Fruit fly (Drosophila melanogaster) whole organism, wandering third instar larva: ENCODE measurements around the gene LManIV.

Experiments
- dl ChIP-seq, 2 experiments: fragments of 175-275, 200-275 bp in 1 of 2; fragments of 200-275 bp in 1 of 2; sonication (Bioruptor generic); optimal IDR thresholded peaks; lab custom pipeline; 2018; ENCODE audit warnings: mild to moderate bottlenecking in 2 of 2, missing biosample characterization in 2 of 2, missing genetic modification characterization in 2 of 2, moderate library complexity in 2 of 2; ENCODE audit not compliant: partially characterized antibody in 2 of 2, insufficient read depth in 1 of 2
- tai ChIP-seq: sonication (Bioruptor generic); optimal IDR thresholded peaks from 2 replicates; lab custom pipeline; 2016; ENCODE audit warnings: missing biosample characterization, missing genetic modification characterization
- usp ChIP-seq: fragments of >200 bp; optimal IDR thresholded peaks from 2 replicates; lab custom pipeline; 2017; ENCODE audit warnings: missing biosample characterization, missing genetic modification characterization

dm6 chr2L:8804128-8804527 lies 32.0 kb upstream of the LManIV start:
- no peak for TF ChIP-seq tai (GFP tag; lab: Kevin White, UChicago)
- TF ChIP-seq usp (GFP tag; lab: Kevin White, UChicago), result no peak
- no peak for TF ChIP-seq dl (GFP tag; optimal IDR thresholded peaks at IDR 0.05; lab: Kevin White, UChicago; ENCODE audit: insufficient read depth in 1 of 2, partially characterized antibody in 2 of 2)
